Fruit fly (Drosophila melanogaster) whole organism, prepupa: ENCODE data around the gene CG33307.

Experiments
- CG10631 ChIP-seq: fragments of 200-800 bp; sonication (Bioruptor generic); optimal IDR thresholded peaks from 2 replicates; lab custom pipeline; 2016; ENCODE audit warnings: missing biosample characterization, missing genetic modification characterization
- CG11902 ChIP-seq: fragments of 200-800 bp; sonication (Bioruptor generic); optimal IDR thresholded peaks from 3 replicates; lab custom pipeline; 2016; ENCODE audit warnings: missing biosample characterization, missing genetic modification characterization
- CG15336 ChIP-seq: fragments of 200-800 bp; sonication (Bioruptor generic); IDR thresholded peaks from 2 replicates; pipeline ENCODE4 v1.3.6; 2022; ENCODE audit warnings: missing biosample characterization, missing genetic modification characterization
- CG16779 ChIP-seq: fragments of 200-800 bp; sonication (Bioruptor generic); optimal IDR thresholded peaks from 3 replicates; lab custom pipeline; 2017; ENCODE audit warnings: missing biosample characterization, mild to moderate bottlenecking, missing genetic modification characterization
- CG31627 ChIP-seq: fragments of 200-800 bp; sonication (Bioruptor generic); optimal IDR thresholded peaks from 3 replicates; lab custom pipeline; 2016; ENCODE audit warnings: missing biosample characterization, missing genetic modification characterization
- CG3919 ChIP-seq: fragments of 200-800 bp; sonication (Bioruptor generic); optimal IDR thresholded peaks from 3 replicates; lab custom pipeline; 2016; ENCODE audit warnings: missing biosample characterization, missing genetic modification characterization
- CG4318 ChIP-seq: fragments of 200-800 bp; sonication (Bioruptor generic); optimal IDR thresholded peaks from 3 replicates; lab custom pipeline; 2017; ENCODE audit warnings: missing biosample characterization, mild to moderate bottlenecking, missing genetic modification characterization
- CG6163 ChIP-seq: fragments of 200-800 bp; sonication (Bioruptor generic); IDR thresholded peaks from 3 replicates; pipeline ENCODE4 v1.3.6; 2022; ENCODE audit warnings: missing biosample characterization, missing genetic modification characterization
- CG6854 ChIP-seq: fragments of 200-800 bp; sonication (Bioruptor generic); optimal IDR thresholded peaks from 2 replicates; lab custom pipeline; 2017; ENCODE audit warnings: missing biosample characterization, mild to moderate bottlenecking, missing genetic modification characterization
- CG7368 ChIP-seq: fragments of 200-800 bp; sonication (Bioruptor generic); optimal IDR thresholded peaks from 3 replicates; lab custom pipeline; 2016; ENCODE audit warnings: missing biosample characterization, missing genetic modification characterization
- CG8119 ChIP-seq: fragments of 200-800 bp; sonication (Bioruptor generic); IDR thresholded peaks from 3 replicates; pipeline ENCODE4 v1.3.6; 2022; ENCODE audit warnings: missing biosample characterization, missing genetic modification characterization
- CG8319 ChIP-seq: fragments of 200-800 bp; sonication (Bioruptor generic); optimal IDR thresholded peaks from 3 replicates; lab custom pipeline; 2016; ENCODE audit warnings: missing biosample characterization, missing genetic modification characterization
- CG8632 ChIP-seq: fragments of 200-800 bp; sonication (Bioruptor generic); optimal IDR thresholded peaks from 3 replicates; lab custom pipeline; 2016; ENCODE audit warnings: missing biosample characterization, missing genetic modification characterization
- CG9139 ChIP-seq: fragments of 200-800 bp; sonication (Bioruptor generic); optimal IDR thresholded peaks from 3 replicates; lab custom pipeline; 2017; ENCODE audit warnings: missing biosample characterization, mild to moderate bottlenecking, missing genetic modification characterization
- Eip75B ChIP-seq: fragments of 200-800 bp; sonication (Bioruptor generic); optimal IDR thresholded peaks from 3 replicates; lab custom pipeline; 2016; ENCODE audit warnings: missing biosample characterization, missing genetic modification characterization
- Gug ChIP-seq: fragments of 200-800 bp; sonication (Bioruptor generic); IDR thresholded peaks from 2 replicates; pipeline ENCODE4 v1.3.6; 2022; ENCODE audit warnings: missing biosample characterization, missing genetic modification characterization
- Hr39 ChIP-seq: fragments of 200-800 bp; sonication (Bioruptor generic); optimal IDR thresholded peaks from 2 replicates; lab custom pipeline; 2016; ENCODE audit warnings: missing biosample characterization, missing genetic modification characterization
- Lpt ChIP-seq: fragments of 200-800 bp; sonication (Bioruptor generic); optimal IDR thresholded peaks from 3 replicates; lab custom pipeline; 2016; ENCODE audit warnings: missing biosample characterization, missing genetic modification characterization
- Met ChIP-seq: fragments of 200-800 bp; sonication (Bioruptor generic); optimal IDR thresholded peaks from 3 replicates; lab custom pipeline; 2016; ENCODE audit warnings: missing biosample characterization, missing genetic modification characterization
- Smox ChIP-seq: fragments of 200-800 bp; sonication (Bioruptor generic); optimal IDR thresholded peaks from 3 replicates; lab custom pipeline; 2016; ENCODE audit warnings: missing biosample characterization, missing genetic modification characterization
- Sox102F ChIP-seq: fragments of 200-800 bp; sonication (Bioruptor generic); optimal IDR thresholded peaks from 2 replicates; lab custom pipeline; 2016; ENCODE audit warnings: missing biosample characterization, mild to moderate bottlenecking, missing genetic modification characterization
- Sox15 ChIP-seq: fragments of 200-800 bp; sonication (Bioruptor generic); optimal IDR thresholded peaks from 3 replicates; lab custom pipeline; 2016; ENCODE audit warnings: missing biosample characterization, missing genetic modification characterization
- cyc ChIP-seq: fragments of 200-800 bp; sonication (Bioruptor generic); optimal IDR thresholded peaks from 3 replicates; lab custom pipeline; 2016; ENCODE audit warnings: missing biosample characterization, missing genetic modification characterization
- dac ChIP-seq: fragments of 200-800 bp; sonication (Bioruptor generic); optimal IDR thresholded peaks from 2 replicates; lab custom pipeline; 2017; ENCODE audit warnings: missing biosample characterization, mild to moderate bottlenecking, missing genetic modification characterization
- eg ChIP-seq: fragments of 200-800 bp; sonication (Bioruptor generic); IDR thresholded peaks from 3 replicates; pipeline ENCODE4 v1.3.6; 2022; ENCODE audit warnings: missing biosample characterization, missing genetic modification characterization
- fd59A ChIP-seq: fragments of 200-800 bp; sonication (Bioruptor generic); optimal IDR thresholded peaks from 2 replicates; lab custom pipeline; 2017; ENCODE audit warnings: missing biosample characterization, mild to moderate bottlenecking, missing genetic modification characterization, missing genetic modification reagents
- fd85E ChIP-seq: fragments of 200-800 bp; sonication (Bioruptor generic); optimal IDR thresholded peaks from 3 replicates; lab custom pipeline; 2016; ENCODE audit warnings: missing biosample characterization, missing genetic modification characterization
- net ChIP-seq: fragments of 200-800 bp; sonication (Bioruptor generic); optimal IDR thresholded peaks from 3 replicates; lab custom pipeline; 2016; ENCODE audit warnings: missing biosample characterization, missing genetic modification characterization
- pdm3 ChIP-seq: fragments of 200-800 bp; sonication (Bioruptor generic); optimal IDR thresholded peaks from 3 replicates; lab custom pipeline; 2016; ENCODE audit warnings: missing biosample characterization, missing genetic modification characterization
- spab ChIP-seq: fragments of 200-800 bp; sonication (Bioruptor generic); optimal IDR thresholded peaks from 2 replicates; lab custom pipeline; 2017; ENCODE audit warnings: missing biosample characterization, mild to moderate bottlenecking, missing genetic modification characterization, missing genetic modification reagents
- ss ChIP-seq, 2 experiments: fragments of 200-800 bp; sonication (Bioruptor generic); optimal IDR thresholded peaks; 2 replicates in 1 of 2; 3 replicates in 1 of 2; lab custom pipeline; 2017 to 2018; ENCODE audit warnings: mild to moderate bottlenecking in 2 of 2, missing biosample characterization in 2 of 2, missing genetic modification characterization in 2 of 2, moderate library complexity in 1 of 2
- svp ChIP-seq: fragments of 200-800 bp; sonication (Bioruptor generic); peaks from one replicate; lab custom pipeline; 2016; ENCODE audit warnings: missing biosample characterization, missing genetic modification characterization
- topi ChIP-seq: fragments of 200-800 bp; sonication (Bioruptor generic); optimal IDR thresholded peaks from 3 replicates; lab custom pipeline; 2016; ENCODE audit warnings: missing biosample characterization, missing genetic modification characterization
- vri ChIP-seq: fragments of 200-800 bp; sonication (Bioruptor generic); optimal IDR thresholded peaks from 3 replicates; lab custom pipeline; 2016; ENCODE audit warnings: missing biosample characterization, mild to moderate bottlenecking, missing genetic modification characterization

CG33307 gene

DNA sequence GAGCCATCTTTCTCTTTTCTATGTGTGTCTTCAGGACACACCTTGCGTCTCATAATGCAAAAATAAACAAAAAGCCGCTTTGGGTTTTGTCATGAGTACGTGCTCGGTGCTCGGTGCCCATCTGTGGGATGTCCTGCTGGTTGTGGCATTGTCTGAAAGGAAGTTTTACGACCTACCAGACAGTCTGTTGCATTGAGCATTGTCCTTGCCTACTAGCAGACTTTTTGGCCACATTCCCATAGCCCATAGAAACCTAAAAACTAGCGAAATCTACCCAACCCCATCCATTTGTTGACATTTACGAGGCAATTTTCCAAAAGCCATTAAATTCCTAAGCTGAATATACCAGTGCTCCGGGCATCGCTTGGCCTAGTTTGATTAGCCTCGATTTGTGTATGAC is 9.8 kb upstream of the CG33307 start:
- TF ChIP-seq Eip75B (GFP tag; lab: Kevin White, UChicago) = no peak
- TF ChIP-seq Gug (GFP tag; lab: Robert Waterston, UW) = no peak
- no peak for TF ChIP-seq Sox15 (GFP tag; lab: Kevin White, UChicago)
- TF ChIP-seq CG3919 (GFP tag; lab: Kevin White, UChicago) = no peak
- TF ChIP-seq dac = no peak
- TF ChIP-seq eg = no peak
- no peak for TF ChIP-seq Hr39 (GFP tag; lab: Kevin White, UChicago)
- TF ChIP-seq vri = no peak
- TF ChIP-seq CG6854 (GFP tag; lab: Kevin White, UChicago) = no peak
- TF ChIP-seq ss (GFP tag; optimal IDR thresholded peaks at IDR 0.05; lab: Kevin White, UChicago) = no peak
- TF ChIP-seq Sox102F (GFP tag; lab: Kevin White, UChicago) = no peak
- no peak for TF ChIP-seq CG8319 (GFP tag; lab: Kevin White, UChicago)
- no peak for TF ChIP-seq CG9139 (GFP tag; lab: Kevin White, UChicago)
- TF ChIP-seq topi (GFP tag; lab: Kevin White, UChicago) = no peak

DNA sequence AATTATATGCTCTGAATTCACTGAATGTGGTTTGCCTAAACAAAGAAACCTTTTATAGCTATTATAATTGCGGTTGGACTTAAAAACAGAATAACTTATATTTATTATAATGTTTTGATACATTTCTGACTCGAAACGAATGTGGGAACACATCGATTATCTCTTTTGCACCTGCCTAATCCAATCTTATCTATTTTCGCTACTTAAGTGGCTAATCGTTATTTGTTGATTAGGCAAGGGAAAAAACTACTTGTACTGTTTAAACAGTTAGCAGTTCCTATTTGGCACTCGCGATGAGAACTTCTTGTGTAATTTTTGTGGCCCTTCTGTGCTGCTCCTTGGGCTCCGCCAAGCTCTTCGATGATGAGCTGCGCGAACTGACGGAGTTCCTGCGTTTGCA is 7.8 kb upstream of the CG33307 start, which contains the start of gene CG7968:
CG7968 (plus strand) TSS at position 276 of the 400 bp plus-strand sequence.
- TF ChIP-seq Lpt (GFP tag; lab: Kevin White, UChicago) = no peak
- no peak for TF ChIP-seq CG8119
- no peak for TF ChIP-seq Sox15 (GFP tag; lab: Kevin White, UChicago)
- TF ChIP-seq CG8319 (GFP tag; lab: Kevin White, UChicago) = no peak
- TF ChIP-seq fd59A (GFP tag; lab: Kevin White, UChicago) = no peak

- no peak for TF ChIP-seq Smox (GFP tag; lab: Kevin White, UChicago)
- TF ChIP-seq CG8632 (GFP tag; lab: Kevin White, UChicago) = no peak
- TF ChIP-seq CG31627 (GFP tag; lab: Kevin White, UChicago) = no peak
- no peak for TF ChIP-seq eg
- TF ChIP-seq spab (GFP tag; lab: Kevin White, UChicago) = no peak
- no peak for TF ChIP-seq CG15336 (GFP tag; lab: Robert Waterston, UW)
- no peak for TF ChIP-seq CG10631 (GFP tag; lab: Kevin White, UChicago)
- no peak for TF ChIP-seq CG3919 (GFP tag; lab: Kevin White, UChicago)
- TF ChIP-seq CG4318 (GFP tag; lab: Kevin White, UChicago) = no peak
- TF ChIP-seq Met = no peak
- no peak for TF ChIP-seq fd85E
- TF ChIP-seq Sox15 (GFP tag; lab: Kevin White, UChicago) = no peak
- TF ChIP-seq CG11902 = no peak
- no peak for TF ChIP-seq CG7368
- no peak for TF ChIP-seq CG6163 (GFP tag; lab: Robert Waterston, UW)
- TF ChIP-seq CG16779 = no peak
- TF ChIP-seq pdm3 = no peak
These were observed 6.3 kb upstream of the CG33307 start, which contains the start of gene CG7953 for dm6 chr2L:13847625-13848024. CG7953 (plus strand) TSS chr2L:13847925.

- peak; percentile 33 for TF ChIP-seq vri
- TF ChIP-seq net = no peak
- no peak for TF ChIP-seq CG8632 (GFP tag; lab: Kevin White, UChicago)
- TF ChIP-seq, all 60 proteins: peak for 1
These were observed 5.0 kb upstream of the CG33307 start, which contains the start of gene CG7916 for dm6 chr2L:13846239-13846802. CG7916 (plus strand) TSS chr2L:13846752.

dm6 chr2L:13845178-13845577 is 3.9 kb upstream of the CG33307 start, which contains the start of gene CG8997:
CG8997 (minus strand) TSS chr2L:13845325.
- TF ChIP-seq svp (GFP tag; lab: Kevin White, UChicago) (peak; percentile 31), cyc (GFP tag; lab: Kevin White, UChicago) (no peak)
